Worm (Caenorhabditis elegans): ENCODE results near the gene ule-2.

The ule-2 gene

ce11 chrIV:14608605-14609004 is 26.3 kb upstream of the ule-2 start:
- TF ChIP-seq scrt-1 (GFP tag; IDR thresholded peaks at IDR 0.05) (no peak), tbx-11 (GFP tag; IDR thresholded peaks at IDR 0.05) (no peak), flt-1 (GFP tag; IDR thresholded peaks at IDR 0.05) (no peak), tbx-37 (GFP tag; conservative IDR thresholded peaks at IDR 0.05) (no peak), hnd-1 (tag; optimal IDR thresholded peaks at IDR 0.05) (no peak), tra-4 (tag; optimal IDR thresholded peaks at IDR 0.05) (no peak), ceh-13 (GFP tag; optimal IDR thresholded peaks at IDR 0.05) (no peak), ceh-36 (tag; optimal IDR thresholded peaks at IDR 0.05) (no peak), hmg-4 (GFP tag; optimal IDR thresholded peaks at IDR 0.05) (no peak), hmbx-1 (tag; optimal IDR thresholded peaks at IDR 0.05) (no peak), sea-1 (GFP tag; conservative IDR thresholded peaks at IDR 0.05) (no peak)

DNA sequence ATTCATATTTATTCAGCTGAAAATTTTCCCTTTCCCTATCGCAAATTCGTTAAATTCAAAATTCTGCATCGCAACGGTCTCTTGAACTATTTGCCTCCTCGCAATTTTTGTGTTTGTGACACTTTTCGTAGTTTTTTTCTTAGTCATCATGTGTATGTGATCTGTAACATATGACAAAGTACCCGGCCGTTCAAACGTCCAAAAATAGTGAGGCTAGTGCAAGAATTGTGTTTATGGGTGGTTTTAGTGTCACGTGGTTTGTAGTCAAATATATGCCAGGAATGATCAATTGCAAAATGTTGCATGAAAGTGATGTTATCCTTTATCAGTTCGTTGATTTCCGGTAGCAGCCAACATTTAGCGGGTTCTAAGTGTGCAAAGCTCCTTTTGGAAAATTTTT is 25.2 kb upstream of the ule-2 start:
- no peak for TF ChIP-seq scrt-1 (GFP tag; IDR thresholded peaks at IDR 0.05)
- no peak for TF ChIP-seq B0310.2 (tag; optimal IDR thresholded peaks at IDR 0.05)
- no peak for TF ChIP-seq ceh-36 (tag; optimal IDR thresholded peaks at IDR 0.05)
- TF ChIP-seq aly-1 (tag; optimal IDR thresholded peaks at IDR 0.05), result no peak
- no peak for TF ChIP-seq ceh-13 (GFP tag; optimal IDR thresholded peaks at IDR 0.05)
- no peak for TF ChIP-seq hmbx-1 (tag; optimal IDR thresholded peaks at IDR 0.05)
- no peak for TF ChIP-seq tra-4 (tag; optimal IDR thresholded peaks at IDR 0.05)
- TF ChIP-seq hnd-1 (tag; optimal IDR thresholded peaks at IDR 0.05), result no peak
- TF ChIP-seq ama-1 (optimal IDR thresholded peaks at IDR 0.05), result no peak
- no peak for TF ChIP-seq sea-1 (GFP tag; conservative IDR thresholded peaks at IDR 0.05)
- no peak for TF ChIP-seq flt-1 (GFP tag; IDR thresholded peaks at IDR 0.05)
- TF ChIP-seq tbx-37 (GFP tag; conservative IDR thresholded peaks at IDR 0.05), result no peak
- TF ChIP-seq pes-1 (GFP tag; IDR thresholded peaks at IDR 0.05), result no peak

ce11 chrIV:14610942-14611724 is 23.8 kb upstream of the ule-2 start:
- TF ChIP-seq scrt-1 (GFP tag; IDR thresholded peaks at IDR 0.05), result no peak
- TF ChIP-seq pes-1 (GFP tag; IDR thresholded peaks at IDR 0.05), result peak; percentile 18; the same call in 1 of the 2 replicates

ce11 chrIV:14611892-14612497 is 22.9 kb upstream of the ule-2 start:
- TF ChIP-seq tra-4 (tag; optimal IDR thresholded peaks at IDR 0.05) (no peak), ama-1 (optimal IDR thresholded peaks at IDR 0.05) (no peak), tbx-37 (GFP tag; conservative IDR thresholded peaks at IDR 0.05) (no peak), ceh-36 (tag; optimal IDR thresholded peaks at IDR 0.05) (no peak), F13C5.2 (tag; optimal IDR thresholded peaks at IDR 0.05) (no peak), ceh-13 (GFP tag; optimal IDR thresholded peaks at IDR 0.05) (no peak), flt-1 (GFP tag; IDR thresholded peaks at IDR 0.05) (no peak), ets-7 (tag; optimal IDR thresholded peaks at IDR 0.05) (no peak)

DNA sequence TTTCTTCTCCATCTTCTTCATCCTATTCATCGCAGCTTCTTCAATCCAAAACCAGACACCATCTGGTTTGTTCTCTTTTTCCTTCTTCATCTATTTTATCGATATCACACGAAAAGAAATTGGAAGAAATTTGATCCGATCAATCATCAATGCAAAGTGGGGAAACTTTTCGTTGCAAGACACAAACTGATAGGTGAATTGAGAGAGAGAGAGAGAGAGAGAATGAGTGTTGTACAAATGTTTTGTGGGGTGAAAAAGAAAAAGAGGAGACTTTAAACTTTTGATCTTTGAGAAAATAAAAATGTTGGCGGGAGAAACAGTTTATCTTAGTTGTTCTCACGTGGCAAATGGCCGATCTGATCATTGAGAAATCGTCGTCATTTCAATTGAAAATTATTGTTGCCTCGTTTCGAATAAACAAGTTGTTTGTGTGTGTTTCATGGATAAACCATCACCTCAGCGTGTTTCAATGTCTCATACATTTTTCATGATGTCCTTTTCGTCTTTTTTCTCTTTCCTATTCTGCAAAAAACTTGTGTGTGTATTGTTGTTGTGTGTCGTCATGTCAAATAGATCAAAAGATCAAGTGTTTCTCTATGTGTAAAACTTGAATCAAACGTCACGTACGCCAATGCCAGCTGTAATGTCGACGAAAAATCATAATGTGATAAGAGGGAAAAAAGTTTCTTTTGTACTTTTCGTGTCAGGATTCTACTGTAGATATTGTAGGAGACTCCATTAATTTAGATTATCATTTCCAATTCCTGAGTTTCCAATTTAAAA is 22.2 kb upstream of the ule-2 start:
- TF ChIP-seq ets-7 (tag; optimal IDR thresholded peaks at IDR 0.05), result no peak

- TF ChIP-seq tra-4 (tag; optimal IDR thresholded peaks at IDR 0.05), result no peak
Observed at ce11 chrIV:14613375-14613774, 21.6 kb upstream of the ule-2 start.

ce11 chrIV:14614176-14614740 is 20.7 kb upstream of the ule-2 start:
- no peak for TF ChIP-seq F13C5.2 (tag; optimal IDR thresholded peaks at IDR 0.05)
- TF ChIP-seq aly-1 (tag; optimal IDR thresholded peaks at IDR 0.05), result no peak
- no peak for TF ChIP-seq tbx-11 (GFP tag; IDR thresholded peaks at IDR 0.05)
- TF ChIP-seq ceh-13 (GFP tag; optimal IDR thresholded peaks at IDR 0.05), result no peak
- no peak for TF ChIP-seq hmg-4 (GFP tag; optimal IDR thresholded peaks at IDR 0.05)
- no peak for TF ChIP-seq flt-1 (GFP tag; IDR thresholded peaks at IDR 0.05)
- no peak for TF ChIP-seq tbx-37 (GFP tag; conservative IDR thresholded peaks at IDR 0.05)
- TF ChIP-seq ceh-36 (tag; optimal IDR thresholded peaks at IDR 0.05), result no peak
- no peak for TF ChIP-seq scrt-1 (GFP tag; IDR thresholded peaks at IDR 0.05)

DNA sequence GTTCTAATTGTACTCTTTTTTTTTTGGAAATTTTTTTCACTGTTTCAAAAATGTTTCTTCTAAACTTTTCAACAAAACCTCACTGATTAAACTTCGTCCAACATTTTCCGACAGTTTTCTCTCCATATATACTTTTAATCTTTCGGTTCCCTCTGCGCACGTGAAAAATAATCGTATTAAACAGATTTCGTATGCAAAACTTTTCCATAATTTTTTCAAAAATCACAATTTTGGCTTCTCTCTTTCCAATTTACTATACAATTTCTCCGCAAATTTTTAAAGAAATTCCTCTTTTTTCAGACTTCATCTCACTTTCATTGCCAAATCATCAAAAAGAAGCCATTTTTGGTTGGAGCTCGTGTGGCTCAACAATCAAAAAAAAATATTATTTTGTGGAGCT is 18.6 kb upstream of the ule-2 start, which contains the start of gene dmd-6:
Gene dmd-6, plus strand, starts transcription at position 301 of the 400 bp plus-strand sequence.
- TF ChIP-seq tbx-11 (GFP tag; IDR thresholded peaks at IDR 0.05), result no peak
- no peak for TF ChIP-seq hnd-1 (tag; optimal IDR thresholded peaks at IDR 0.05)
- no peak for TF ChIP-seq F13C5.2 (tag; optimal IDR thresholded peaks at IDR 0.05)
- no peak for TF ChIP-seq ceh-36 (tag; optimal IDR thresholded peaks at IDR 0.05)
- TF ChIP-seq tbx-37 (GFP tag; conservative IDR thresholded peaks at IDR 0.05), result no peak
- TF ChIP-seq hmg-4 (GFP tag; optimal IDR thresholded peaks at IDR 0.05), result no peak
- no peak for TF ChIP-seq flt-1 (GFP tag; IDR thresholded peaks at IDR 0.05)
- TF ChIP-seq B0310.2 (tag; optimal IDR thresholded peaks at IDR 0.05), result no peak
- TF ChIP-seq ceh-13 (GFP tag; optimal IDR thresholded peaks at IDR 0.05), result no peak
- no peak for TF ChIP-seq pes-1 (GFP tag; IDR thresholded peaks at IDR 0.05)
- no peak for TF ChIP-seq sea-1 (GFP tag; conservative IDR thresholded peaks at IDR 0.05)
- no peak for TF ChIP-seq tra-4 (tag; optimal IDR thresholded peaks at IDR 0.05)
